Fruit fly (Drosophila melanogaster): Measurements from ENCODE around the gene Hmgcr.

Hmgcr gene

DNA sequence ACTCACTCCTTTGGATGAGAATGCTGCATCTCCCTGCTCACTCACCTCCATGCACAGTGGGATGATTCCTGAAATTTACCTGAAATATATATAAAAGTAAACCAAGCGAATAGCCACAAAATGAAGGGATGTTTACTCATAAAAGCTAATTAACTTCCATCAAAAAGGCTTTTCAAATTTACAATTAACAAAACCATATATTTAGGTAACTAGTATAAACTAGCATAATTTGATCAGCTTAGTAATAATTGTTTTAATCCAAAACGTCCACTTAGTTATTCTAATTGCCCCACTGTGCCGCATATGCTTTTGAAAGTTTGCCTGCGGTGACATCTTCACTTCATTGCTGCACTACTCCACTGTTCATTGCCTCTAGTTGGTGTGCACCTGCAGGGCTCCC, 50.8 kb downstream of the Hmgcr start (continued):
- TF ChIP-seq al (GFP tag; IDR thresholded peaks at IDR 0.05) (no peak), abd-A (tag; optimal IDR thresholded peaks at IDR 0.05) (no peak), Rx (GFP tag; IDR thresholded peaks at IDR 0.05) (no peak), CG3838 (GFP tag; optimal IDR thresholded peaks at IDR 0.05) (peak; percentile 35), CG11247 (GFP tag; IDR thresholded peaks at IDR 0.05) (peak; percentile 19; the same call in 1 of the 2 replicates), CG11695 (GFP tag; IDR thresholded peaks at IDR 0.05) (peak; percentile 39; the same call in 1 of the 3 replicates), Ravus (GFP tag; IDR thresholded peaks at IDR 0.05) (peak; percentile 42), fd64A (GFP tag; optimal IDR thresholded peaks at IDR 0.05) (peak; percentile 62), trem (tag; optimal IDR thresholded peaks at IDR 0.05) (peak; percentile 82), Fer3 (tag; optimal IDR thresholded peaks at IDR 0.05) (peak; percentile 54), CG7745 (tag; optimal IDR thresholded peaks at IDR 0.05) (no peak), NC2β (GFP tag; optimal IDR thresholded peaks at IDR 0.05) (peak; percentile 66), CG30020 (tag; optimal IDR thresholded peaks at IDR 0.05) (peak; percentile 49), bbx (GFP tag; IDR thresholded peaks at IDR 0.05; ENCODE audit: partially characterized antibody) (no peak), cad (GFP tag; optimal IDR thresholded peaks at IDR 0.05) (no peak), HLH4C (GFP tag; IDR thresholded peaks at IDR 0.05; ENCODE audit: partially characterized antibody) (no peak), CG6765 (GFP tag; optimal IDR thresholded peaks at IDR 0.05) (no peak), Asciz (GFP tag; optimal IDR thresholded peaks at IDR 0.05) (peak; percentile 71), so (GFP tag; IDR thresholded peaks at IDR 0.05) (peak; percentile 73; the same call in 1 of the 3 replicates), Dip2 (GFP tag; IDR thresholded peaks at IDR 0.05) (no peak), Trl (optimal IDR thresholded peaks at IDR 0.05) (no peak), Trl (GFP tag; optimal IDR thresholded peaks at IDR 0.05) (peak; percentile 62), CG11398 (GFP tag; optimal IDR thresholded peaks at IDR 0.05) (peak; percentile 39), mld (GFP tag; IDR thresholded peaks at IDR 0.05; ENCODE audit: partially characterized antibody) (no peak), pnt (GFP tag; optimal IDR thresholded peaks at IDR 0.05) (peak; percentile 61), B-H1 (GFP tag; IDR thresholded peaks at IDR 0.05) (peak; percentile 66), CG11085 (GFP tag; IDR thresholded peaks at IDR 0.05) (no peak), maf-S (GFP tag; optimal IDR thresholded peaks at IDR 0.05) (no peak), CG18262 (tag; optimal IDR thresholded peaks at IDR 0.05) (peak; percentile 94), Tbp (GFP tag; optimal IDR thresholded peaks at IDR 0.05) (no peak), yki (optimal IDR thresholded peaks at IDR 0.05) (no peak), CG16779 (GFP tag; IDR thresholded peaks at IDR 0.05) (no peak), chinmo (GFP tag; IDR thresholded peaks at IDR 0.05; ENCODE audit: partially characterized antibody) (no peak), trh (GFP tag; optimal IDR thresholded peaks at IDR 0.05) (peak; percentile 49), CG11093 (GFP tag; IDR thresholded peaks at IDR 0.05) (peak; percentile 65; the same call in 2 of the 3 replicates), pfk (GFP tag; optimal IDR thresholded peaks at IDR 0.05) (no peak), Atf-2 (GFP tag; optimal IDR thresholded peaks at IDR 0.05) (peak; percentile 57), CG11696 (GFP tag; IDR thresholded peaks at IDR 0.05) (no peak), tio (GFP tag; optimal IDR thresholded peaks at IDR 0.05) (peak; percentile 83), nau (GFP tag; optimal IDR thresholded peaks at IDR 0.05) (peak; percentile 59), lmd (GFP tag; IDR thresholded peaks at IDR 0.05) (peak; percentile 73), sna (GFP tag; IDR thresholded peaks at IDR 0.05; ENCODE audit: partially characterized antibody) (no peak), vvl (GFP tag; IDR thresholded peaks at IDR 0.05) (peak; percentile 72), CG33213 (GFP tag; optimal IDR thresholded peaks at IDR 0.05) (peak; percentile 11), gro (GFP tag; optimal IDR thresholded peaks at IDR 0.05) (no peak), otp (GFP tag; IDR thresholded peaks at IDR 0.05) (peak; percentile 72; the same call in 2 of the 3 replicates), Antp (GFP tag; optimal IDR thresholded peaks at IDR 0.05) (peak; percentile 37), nom (GFP tag; optimal IDR thresholded peaks at IDR 0.05) (peak; percentile 72), GATAe (GFP tag; conservative IDR thresholded peaks at IDR 0.05) (no peak), tgo (GFP tag; IDR thresholded peaks at IDR 0.05) (peak; percentile 34; the same call in 2 of the 3 replicates), CG10274 (GFP tag; optimal IDR thresholded peaks at IDR 0.05) (no peak), Oli (tag; optimal IDR thresholded peaks at IDR 0.05) (peak; percentile 90), wdn (GFP tag; IDR thresholded peaks at IDR 0.05) (no peak)
